Fruit fly (Drosophila melanogaster) whole organism, embryonic: ENCODE measurements around the gene Hmt4-20.

Source experiments
- ATbp ChIP-seq: fragments of 200-800 bp; sonication (Bioruptor generic); optimal IDR thresholded peaks from 2 replicates; lab custom pipeline; 2017; ENCODE audit warnings: missing biosample characterization, mild to moderate bottlenecking, missing genetic modification characterization, missing genetic modification reagents
- BEAF-32 ChIP-seq: fragments of 200-800 bp; sonication (Bioruptor generic); optimal IDR thresholded peaks from 3 replicates; lab custom pipeline; 2017; ENCODE audit warnings: missing biosample characterization, missing genetic modification characterization, mild to moderate bottlenecking, moderate library complexity, missing genetic modification reagents
- Blimp-1 ChIP-seq: fragments of 200-800 bp; sonication (Bioruptor generic); optimal IDR thresholded peaks from 3 replicates; lab custom pipeline; 2018; ENCODE audit warnings: missing biosample characterization, missing genetic modification characterization, mild to moderate bottlenecking, moderate library complexity, missing genetic modification reagents
- Bteb2 ChIP-seq: fragments of 200-800 bp; sonication (Bioruptor generic); optimal IDR thresholded peaks from 2 replicates; lab custom pipeline; 2016; ENCODE audit warnings: missing biosample characterization, missing genetic modification characterization
- C15 ChIP-seq: fragments of 200-800 bp; sonication (Bioruptor generic); IDR thresholded peaks from 3 replicates; pipeline ENCODE4 v1.3.6; 2022; ENCODE audit warnings: missing biosample characterization, missing genetic modification characterization
- CG10543 ChIP-seq: fragments of 200-800 bp; sonication (Bioruptor generic); optimal IDR thresholded peaks from 3 replicates; lab custom pipeline; 2017; ENCODE audit warnings: missing biosample characterization, mild to moderate bottlenecking, missing genetic modification characterization, moderate library complexity
- CG10654 ChIP-seq: fragments of 200-800 bp; sonication (Bioruptor generic); optimal IDR thresholded peaks from 2 replicates; lab custom pipeline; 2016; ENCODE audit warnings: missing biosample characterization, missing genetic modification characterization
- CG11456 ChIP-seq: fragments of 200-800 bp; sonication (Bioruptor generic); IDR thresholded peaks from 3 replicates; pipeline ENCODE4 v1.3.6; 2022; ENCODE audit warnings: missing biosample characterization, missing genetic modification characterization
- CG1233 ChIP-seq: fragments of 200-800 bp; sonication (Bioruptor generic); optimal IDR thresholded peaks from 4 replicates; lab custom pipeline; 2018; ENCODE audit warnings: missing biosample characterization, mild to moderate bottlenecking, missing genetic modification characterization
- CG13775 ChIP-seq: fragments of 200-800 bp; sonication (Bioruptor generic); optimal IDR thresholded peaks from 3 replicates; lab custom pipeline; 2017; ENCODE audit warnings: missing biosample characterization, mild to moderate bottlenecking, missing genetic modification characterization
- CG14441 ChIP-seq: fragments of 200-800 bp; sonication (Bioruptor generic); IDR thresholded peaks from 2 replicates; pipeline ENCODE4 v1.3.6; 2022; ENCODE audit warnings: missing biosample characterization, missing genetic modification characterization
- CG14860 ChIP-seq: fragments of 200-800 bp; sonication (Bioruptor generic); IDR thresholded peaks from 3 replicates; pipeline ENCODE4 v1.3.6; 2022; ENCODE audit warnings: missing biosample characterization, missing genetic modification characterization; ENCODE audit not compliant: partially characterized antibody
- CG1603 ChIP-seq: fragments of 200-800 bp; sonication (Bioruptor generic); optimal IDR thresholded peaks from 2 replicates; lab custom pipeline; 2019; ENCODE audit warnings: missing biosample characterization, mild to moderate bottlenecking, missing genetic modification characterization, moderate library complexity
- CG17186 ChIP-seq: fragments of 200-800 bp; sonication (Bioruptor generic); optimal IDR thresholded peaks from 3 replicates; lab custom pipeline; 2017; ENCODE audit warnings: missing biosample characterization, missing genetic modification reagents, missing genetic modification characterization
- CG17359 ChIP-seq: fragments of 200-800 bp; sonication (Bioruptor generic); optimal IDR thresholded peaks from 3 replicates; lab custom pipeline; 2018; ENCODE audit warnings: missing biosample characterization, mild to moderate bottlenecking, missing genetic modification characterization, moderate library complexity
- CG17568 ChIP-seq: fragments of 200-800 bp; sonication (Bioruptor generic); optimal IDR thresholded peaks from 2 replicates; lab custom pipeline; 2018; ENCODE audit warnings: missing biosample characterization, mild to moderate bottlenecking, missing genetic modification characterization, moderate library complexity
- CG17829 ChIP-seq: fragments of 200-800 bp; optimal IDR thresholded peaks from 2 replicates; lab custom pipeline; 2019; ENCODE audit warnings: missing biosample characterization, mild to moderate bottlenecking, missing genetic modification characterization, moderate library complexity
- CG31441 ChIP-seq: fragments of 200-800 bp; sonication (Bioruptor generic); IDR thresholded peaks from 2 replicates; pipeline ENCODE4 v1.3.6; 2022; ENCODE audit warnings: missing biosample characterization, missing genetic modification characterization
- CG34376 ChIP-seq: fragments of 200-800 bp; sonication (Bioruptor generic); optimal IDR thresholded peaks from 2 replicates; lab custom pipeline; 2018; ENCODE audit warnings: missing biosample characterization, mild to moderate bottlenecking, missing genetic modification characterization
- CG3726 ChIP-seq: fragments of 200-800 bp; sonication (Bioruptor generic); IDR thresholded peaks from 3 replicates; pipeline ENCODE4, ENCODE4 v1.3.6; 2022; ENCODE audit warnings: missing biosample characterization, missing genetic modification characterization
- CG4282 ChIP-seq: fragments of 200-800 bp; sonication (Bioruptor generic); optimal IDR thresholded peaks from 2 replicates; lab custom pipeline; 2016; ENCODE audit warnings: missing biosample characterization, missing genetic modification characterization
- CG5180 ChIP-seq: fragments of 200-800 bp; sonication (Bioruptor generic); optimal IDR thresholded peaks from 3 replicates; lab custom pipeline; 2017; ENCODE audit warnings: missing biosample characterization, missing genetic modification characterization, mild to moderate bottlenecking, moderate library complexity, missing genetic modification reagents
- CG6854 ChIP-seq: fragments of 200-800 bp; sonication (Bioruptor generic); optimal IDR thresholded peaks from 3 replicates; lab custom pipeline; 2017; ENCODE audit warnings: missing biosample characterization, mild to moderate bottlenecking, missing genetic modification characterization
- CG8359 ChIP-seq: fragments of 200-800 bp; sonication (Bioruptor generic); optimal IDR thresholded peaks from 2 replicates; lab custom pipeline; 2017; ENCODE audit warnings: missing biosample characterization, mild to moderate bottlenecking, missing genetic modification characterization, borderline replicate concordance
- CG8388 ChIP-seq: fragments of 200-800 bp; sonication (Bioruptor generic); optimal IDR thresholded peaks from 2 replicates; lab custom pipeline; 2019; ENCODE audit warnings: missing biosample characterization, mild to moderate bottlenecking, missing genetic modification characterization, moderate library complexity
- CG8944 ChIP-seq: fragments of 200-800 bp; sonication (Bioruptor generic); optimal IDR thresholded peaks from 3 replicates; lab custom pipeline; 2016; ENCODE audit warnings: missing biosample characterization, missing genetic modification characterization
- CG9609 ChIP-seq: fragments of 200-800 bp; sonication (Bioruptor generic); optimal IDR thresholded peaks from 3 replicates; lab custom pipeline; 2016; ENCODE audit warnings: missing biosample characterization, missing genetic modification characterization
- CrebB ChIP-seq: fragments of 200-800 bp; sonication (Bioruptor generic); optimal IDR thresholded peaks from 3 replicates; lab custom pipeline; 2018; ENCODE audit warnings: missing biosample characterization, mild to moderate bottlenecking, missing genetic modification characterization
- Dp ChIP-seq: fragments of 200-800 bp; sonication (Bioruptor generic); optimal IDR thresholded peaks from 2 replicates; lab custom pipeline; 2018; ENCODE audit warnings: missing biosample characterization, mild to moderate bottlenecking, missing genetic modification characterization, moderate library complexity
- HLH54F ChIP-seq: fragments of 200-800 bp; sonication (Bioruptor generic); optimal IDR thresholded peaks from 3 replicates; lab custom pipeline; 2016; ENCODE audit warnings: missing biosample characterization, missing genetic modification characterization
- Jarid2 ChIP-seq: fragments of 200-800 bp; sonication (Bioruptor generic); optimal IDR thresholded peaks from 3 replicates; lab custom pipeline; 2017; ENCODE audit warnings: mild to moderate bottlenecking, missing biosample characterization, missing genetic modification reagents, missing genetic modification characterization
- NC2β ChIP-seq: fragments of 200-800 bp; sonication (Bioruptor generic); optimal IDR thresholded peaks from 2 replicates; lab custom pipeline; 2016; ENCODE audit warnings: missing biosample characterization, missing genetic modification characterization
- NFAT ChIP-seq: fragments of 200-800 bp; sonication (Bioruptor generic); IDR thresholded peaks from 2 replicates; pipeline ENCODE4 v1.3.6; 2022; ENCODE audit warnings: missing biosample characterization, missing genetic modification characterization
- Ravus ChIP-seq: fragments of 200-800 bp; sonication (Bioruptor generic); IDR thresholded peaks from 2 replicates; pipeline ENCODE4 v1.3.6; 2022; ENCODE audit warnings: missing biosample characterization, missing genetic modification characterization
- Side ChIP-seq: fragments of 200-800 bp; sonication (Bioruptor generic); optimal IDR thresholded peaks from 2 replicates; lab custom pipeline; 2016; ENCODE audit warnings: missing biosample characterization, missing genetic modification characterization
- ap ChIP-seq: fragments of 200-800 bp; sonication (Bioruptor generic); IDR thresholded peaks from 2 replicates; pipeline ENCODE4 v1.3.6; 2022; ENCODE audit warnings: missing biosample characterization, missing genetic modification characterization
- cg ChIP-seq: fragments of 200-800 bp; sonication (Bioruptor generic); optimal IDR thresholded peaks from 3 replicates; lab custom pipeline; 2019; ENCODE audit warnings: missing biosample characterization, mild to moderate bottlenecking, missing genetic modification characterization, moderate library complexity
- emc ChIP-seq: fragments of 200-800 bp; sonication (Bioruptor generic); optimal IDR thresholded peaks from 2 replicates; lab custom pipeline; 2016; ENCODE audit warnings: missing biosample characterization, missing genetic modification characterization
- ewg ChIP-seq: fragments of 200-800 bp; sonication (Bioruptor generic); optimal IDR thresholded peaks from 3 replicates; lab custom pipeline; 2017; ENCODE audit warnings: mild to moderate bottlenecking, missing biosample characterization, missing genetic modification reagents, missing genetic modification characterization
- eyg ChIP-seq: fragments of 200-800 bp; sonication (Bioruptor generic); optimal IDR thresholded peaks from 3 replicates; lab custom pipeline; 2016; ENCODE audit warnings: missing biosample characterization, missing genetic modification characterization
- ham ChIP-seq: fragments of 200-800 bp; sonication (Bioruptor generic); IDR thresholded peaks from 2 replicates; pipeline ENCODE4 v1.3.6; 2022; ENCODE audit warnings: missing biosample characterization, missing genetic modification characterization
- insv ChIP-seq, 2 experiments: fragments of 200-800 bp; sonication (Bioruptor generic); optimal IDR thresholded peaks; 3 replicates each; lab custom pipeline; 2016 to 2018; ENCODE audit warnings: missing biosample characterization in 2 of 2, missing genetic modification characterization in 2 of 2
- kay ChIP-seq: fragments of 200-800 bp; sonication (Bioruptor generic); optimal IDR thresholded peaks from 2 replicates; lab custom pipeline; 2016; ENCODE audit warnings: missing biosample characterization, missing genetic modification characterization
- ken ChIP-seq: fragments of 200-800 bp; sonication (Bioruptor generic); IDR thresholded peaks from 3 replicates; pipeline ENCODE4 v1.3.6; 2022; ENCODE audit warnings: missing biosample characterization, missing genetic modification characterization
- nmo ChIP-seq: fragments of 200-800 bp; sonication (Bioruptor generic); optimal IDR thresholded peaks from 2 replicates; lab custom pipeline; 2018; ENCODE audit warnings: missing biosample characterization, mild to moderate bottlenecking, missing genetic modification characterization, moderate library complexity
- org-1 ChIP-seq: fragments of 200-800 bp; sonication (Bioruptor generic); optimal IDR thresholded peaks from 2 replicates; lab custom pipeline; 2017; ENCODE audit warnings: missing biosample characterization, missing genetic modification characterization
- otp ChIP-seq: fragments of 200-800 bp; sonication (Bioruptor generic); IDR thresholded peaks from 3 replicates; pipeline ENCODE4, ENCODE4 v1.3.6; 2022; ENCODE audit warnings: missing biosample characterization, missing genetic modification characterization
- pb ChIP-seq: fragments of 200-800 bp; sonication (Bioruptor generic); optimal IDR thresholded peaks from 3 replicates; lab custom pipeline; 2016; ENCODE audit warnings: missing biosample characterization, missing genetic modification characterization
- pnt ChIP-seq: fragments of 200-800 bp; sonication (Bioruptor generic); optimal IDR thresholded peaks from 3 replicates; lab custom pipeline; 2016; ENCODE audit warnings: missing biosample characterization, missing genetic modification characterization
- stwl ChIP-seq: fragments of 200-800 bp; sonication (Bioruptor generic); optimal IDR thresholded peaks from 3 replicates; lab custom pipeline; 2018; ENCODE audit warnings: missing biosample characterization, mild to moderate bottlenecking, missing genetic modification characterization, moderate library complexity
- toy ChIP-seq: fragments of 200-800 bp; sonication (Bioruptor generic); IDR thresholded peaks from 2 replicates; pipeline ENCODE4 v1.3.6; 2022; ENCODE audit warnings: missing biosample characterization, missing genetic modification characterization

Gene Hmt4-20

DNA sequence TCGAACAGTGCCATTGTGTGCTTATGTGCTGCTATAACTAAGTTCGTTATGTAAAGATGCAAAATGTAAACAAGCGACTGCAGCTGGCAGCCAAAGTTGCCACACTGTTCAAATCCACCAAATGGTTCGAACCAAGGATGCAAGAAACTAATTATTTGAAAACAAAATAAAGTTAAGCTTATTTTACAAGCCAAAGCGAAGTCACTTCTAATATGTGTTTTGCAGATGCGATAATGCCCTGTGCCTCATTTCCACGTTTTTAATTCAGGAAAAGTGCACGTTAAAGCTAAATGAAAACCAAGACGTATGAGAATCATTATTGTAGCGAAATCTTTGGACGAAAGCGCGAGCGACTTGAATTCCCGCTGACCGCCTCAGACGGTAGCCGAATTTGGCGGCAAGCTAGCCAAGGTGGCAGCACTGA lies 34.7 kb downstream of the Hmt4-20 start, which contains the start of the genes CG13365 and Vsp37A (continued):
- TF ChIP-seq Blimp-1 (GFP tag; lab: Kevin White, UChicago) (peak; percentile 30), ap (GFP tag; lab: Robert Waterston, UW) (no peak), CG34376 (GFP tag; lab: Kevin White, UChicago) (peak; percentile 58), Dp (GFP tag; lab: Kevin White, UChicago) (peak; percentile 34), ewg (GFP tag; lab: Kevin White, UChicago) (peak; percentile 7), CG13775 (GFP tag; lab: Kevin White, UChicago) (peak; percentile 51), C15 (no peak), CG11456 (GFP tag; lab: Robert Waterston, UW) (0 out of 3 replicates have a peak, but pooled peaks have one; percentile 46), CG17359 (tag; lab: Kevin White, UChicago) (peak; percentile 31), CG14860 (no peak), ham (GFP tag; lab: Robert Waterston, UW) (no peak), pb (GFP tag; lab: Kevin White, UChicago) (peak; percentile 56), CG1233 (GFP tag; lab: Kevin White, UChicago) (peak; percentile 50), Side (GFP tag; lab: Kevin White, UChicago) (peak; percentile 48), Bteb2 (GFP tag; lab: Kevin White, UChicago) (no peak), CG8359 (GFP tag; lab: Kevin White, UChicago) (no peak), NC2β (GFP tag; lab: Kevin White, UChicago) (no peak), Jarid2 (GFP tag; lab: Kevin White, UChicago) (no peak), CG1603 (tag; lab: Kevin White, UChicago) (peak; percentile 14), CG10543 (peak; percentile 65), Ravus (GFP tag; lab: Robert Waterston, UW) (no peak), CG6854 (GFP tag; lab: Kevin White, UChicago) (no peak), eyg (GFP tag; lab: Kevin White, UChicago) (no peak), stwl (tag; lab: Kevin White, UChicago) (peak; percentile 25), NFAT (no peak), emc (peak; percentile 3), CG9609 (GFP tag; lab: Kevin White, UChicago) (peak; percentile 22), kay (GFP tag; lab: Kevin White, UChicago) (no peak), CG31441 (GFP tag; lab: Robert Waterston, UW) (0 out of 2 replicates have a peak, but pooled peaks have one; percentile 26), CG3726 (GFP tag; lab: Robert Waterston, UW) (no peak), org-1 (GFP tag; lab: Kevin White, UChicago) (no peak), BEAF-32 (GFP tag; lab: Kevin White, UChicago) (peak; percentile 55), CG17829 (tag; lab: Kevin White, UChicago) (peak; percentile 86), ATbp (GFP tag; lab: Kevin White, UChicago) (peak; percentile 57), insv (GFP tag; optimal IDR thresholded peaks at IDR 0.05; lab: Kevin White, UChicago) (peak in 1 of 2 experiments; percentile 54), CG17568 (GFP tag; lab: Kevin White, UChicago) (no peak), CG17186 (GFP tag; lab: Kevin White, UChicago) (peak; percentile 57), cg (no peak), CG8388 (GFP tag; lab: Kevin White, UChicago) (peak; percentile 20), toy (GFP tag; lab: Robert Waterston, UW) (no peak), nmo (GFP tag; lab: Kevin White, UChicago) (peak; percentile 60), CG14441 (GFP tag; lab: Robert Waterston, UW) (no peak; the same call in 1 of the 2 replicates), otp (no peak; the same call in 2 of the 3 replicates), CG10654 (GFP tag; lab: Kevin White, UChicago) (no peak), CG5180 (GFP tag; lab: Kevin White, UChicago) (peak; percentile 36), CG4282 (GFP tag; lab: Kevin White, UChicago) (peak; percentile 49), CG8944 (GFP tag; lab: Kevin White, UChicago) (peak; percentile 61), ken (GFP tag; lab: Robert Waterston, UW) (no peak), HLH54F (GFP tag; lab: Kevin White, UChicago) (no peak), CrebB (no peak), pnt (GFP tag; lab: Kevin White, UChicago) (peak; percentile 36)
